Fruit fly (Drosophila melanogaster) whole organism, embryonic: Measurements from ENCODE around the gene pHCl-1.

Source experiments
- Abd-B ChIP-seq: fragments of 200-800 bp; sonication (Bioruptor generic); optimal IDR thresholded peaks from 2 replicates; lab custom pipeline; 2018; ENCODE audit warnings: missing biosample characterization, mild to moderate bottlenecking, missing genetic modification characterization, moderate library complexity
- Asciz ChIP-seq: fragments of 200-800 bp; sonication (Bioruptor generic); optimal IDR thresholded peaks from 2 replicates; lab custom pipeline; 2017; ENCODE audit warnings: missing biosample characterization, mild to moderate bottlenecking, missing genetic modification characterization, missing genetic modification reagents
- B-H2 ChIP-seq: fragments of 200-800 bp; sonication (Bioruptor generic); optimal IDR thresholded peaks from 2 replicates; lab custom pipeline; 2018; ENCODE audit warnings: missing biosample characterization, mild to moderate bottlenecking, missing genetic modification characterization
- BEAF-32 ChIP-seq: fragments of 200-800 bp; sonication (Bioruptor generic); optimal IDR thresholded peaks from 3 replicates; lab custom pipeline; 2017; ENCODE audit warnings: missing biosample characterization, missing genetic modification characterization, mild to moderate bottlenecking, moderate library complexity, missing genetic modification reagents
- CG11398 ChIP-seq: fragments of 200-800 bp; sonication (Bioruptor generic); optimal IDR thresholded peaks from 2 replicates; lab custom pipeline; 2016; ENCODE audit warnings: missing biosample characterization, missing genetic modification characterization
- CG11723 ChIP-seq: fragments of 200-800 bp; sonication (Bioruptor generic); optimal IDR thresholded peaks from 2 replicates; lab custom pipeline; 2017; ENCODE audit warnings: missing biosample characterization, mild to moderate bottlenecking, missing genetic modification characterization
- CG14014 ChIP-seq: fragments of 200-800 bp; sonication (Bioruptor generic); IDR thresholded peaks from 2 replicates; pipeline ENCODE4 v1.3.6; 2022; ENCODE audit warnings: missing biosample characterization, missing genetic modification characterization
- CG14667 ChIP-seq: fragments of 200-800 bp; sonication (Bioruptor generic); IDR thresholded peaks from 2 replicates; pipeline ENCODE4 v1.3.6; 2022; ENCODE audit warnings: missing biosample characterization, missing genetic modification characterization
- CG14860 ChIP-seq: fragments of 200-800 bp; sonication (Bioruptor generic); IDR thresholded peaks from 3 replicates; pipeline ENCODE4 v1.3.6; 2022; ENCODE audit warnings: missing biosample characterization, missing genetic modification characterization; ENCODE audit not compliant: partially characterized antibody
- CG1529 ChIP-seq: fragments of 200-800 bp; sonication (Bioruptor generic); optimal IDR thresholded peaks from 3 replicates; lab custom pipeline; 2018; ENCODE audit warnings: missing biosample characterization, missing genetic modification characterization
- CG16863 ChIP-seq: fragments of 200-800 bp; sonication (Bioruptor generic); optimal IDR thresholded peaks from 3 replicates; lab custom pipeline; 2016; ENCODE audit warnings: missing biosample characterization, missing genetic modification characterization
- CG17912 ChIP-seq: fragments of 200-800 bp; sonication (Bioruptor generic); optimal IDR thresholded peaks from 2 replicates; lab custom pipeline; 2018; ENCODE audit warnings: missing biosample characterization, mild to moderate bottlenecking, missing genetic modification characterization
- CG18599 ChIP-seq: fragments of 200-800 bp; sonication (Bioruptor generic); optimal IDR thresholded peaks from 3 replicates; lab custom pipeline; 2017; ENCODE audit warnings: missing biosample characterization, missing genetic modification characterization, mild to moderate bottlenecking, moderate library complexity, missing genetic modification reagents
- CG3065 ChIP-seq: fragments of 200-800 bp; sonication (Bioruptor generic); optimal IDR thresholded peaks from 2 replicates; lab custom pipeline; 2016; ENCODE audit warnings: missing biosample characterization, missing genetic modification characterization
- CG34224 ChIP-seq: fragments of 200-800 bp; sonication (Bioruptor generic); IDR thresholded peaks from 3 replicates; pipeline ENCODE4 v1.3.6; 2022; ENCODE audit warnings: missing biosample characterization, missing genetic modification characterization; ENCODE audit not compliant: partially characterized antibody
- CG4424 ChIP-seq: fragments of 200-800 bp; sonication (Bioruptor generic); optimal IDR thresholded peaks from 3 replicates; lab custom pipeline; 2016; ENCODE audit warnings: missing biosample characterization, missing genetic modification characterization
- CG6683 ChIP-seq: fragments of 200-800 bp; sonication (Bioruptor generic); optimal IDR thresholded peaks from 2 replicates; lab custom pipeline; 2017; ENCODE audit warnings: missing biosample characterization, mild to moderate bottlenecking, missing genetic modification characterization, missing genetic modification reagents
- CG7987 ChIP-seq: fragments of 200-800 bp; sonication (Bioruptor generic); optimal IDR thresholded peaks from 2 replicates; lab custom pipeline; 2018; ENCODE audit warnings: missing biosample characterization, mild to moderate bottlenecking, missing genetic modification characterization, moderate library complexity
- CG8388 ChIP-seq: fragments of 200-800 bp; sonication (Bioruptor generic); optimal IDR thresholded peaks from 2 replicates; lab custom pipeline; 2019; ENCODE audit warnings: missing biosample characterization, mild to moderate bottlenecking, missing genetic modification characterization, moderate library complexity
- CoRest ChIP-seq: fragments of 200-800 bp; sonication (Bioruptor generic); optimal IDR thresholded peaks from 3 replicates; lab custom pipeline; 2018; ENCODE audit warnings: missing biosample characterization, mild to moderate bottlenecking, missing genetic modification characterization, moderate library complexity
- Dll ChIP-seq: fragments of 200-800 bp; sonication (Bioruptor generic); IDR thresholded peaks from 4 replicates; pipeline ENCODE4 v1.3.6; 2022; ENCODE audit warnings: missing biosample characterization, missing genetic modification characterization; ENCODE audit not compliant: partially characterized antibody
- Doc2 ChIP-seq: fragments of 200-800 bp; sonication (Bioruptor generic); IDR thresholded peaks from 2 replicates; pipeline ENCODE4 v1.3.6; 2022; ENCODE audit warnings: missing biosample characterization, missing genetic modification characterization
- Doc3 ChIP-seq: fragments of 200-800 bp; sonication (Bioruptor generic); IDR thresholded peaks from 3 replicates; pipeline ENCODE4 v1.3.6; 2022; ENCODE audit warnings: missing biosample characterization, missing genetic modification characterization; ENCODE audit not compliant: partially characterized antibody
- Ets97D ChIP-seq: fragments of 200-800 bp; sonication (Bioruptor generic); optimal IDR thresholded peaks from 3 replicates; lab custom pipeline; 2016; ENCODE audit warnings: missing biosample characterization, missing genetic modification characterization
- H2.0 ChIP-seq: fragments of 200-800 bp; sonication (Bioruptor generic); IDR thresholded peaks from 2 replicates; pipeline ENCODE4 v1.3.6; 2022; ENCODE audit warnings: missing biosample characterization, missing genetic modification characterization
- Meics ChIP-seq: fragments of 200-800 bp; sonication (Bioruptor generic); optimal IDR thresholded peaks from 2 replicates; lab custom pipeline; 2017; ENCODE audit warnings: missing biosample characterization, mild to moderate bottlenecking, missing genetic modification characterization
- Opbp ChIP-seq: fragments of 200-800 bp; sonication (Bioruptor generic); IDR thresholded peaks from 3 replicates; pipeline ENCODE4 v1.3.6; 2022; ENCODE audit warnings: missing biosample characterization, missing genetic modification characterization; ENCODE audit not compliant: partially characterized antibody
- Side ChIP-seq: fragments of 200-800 bp; sonication (Bioruptor generic); optimal IDR thresholded peaks from 2 replicates; lab custom pipeline; 2016; ENCODE audit warnings: missing biosample characterization, missing genetic modification characterization
- abd-A ChIP-seq: fragments of 200-800 bp; sonication (Bioruptor generic); optimal IDR thresholded peaks from 3 replicates; lab custom pipeline; 2019; ENCODE audit warnings: missing biosample characterization, mild to moderate bottlenecking, missing genetic modification characterization, moderate library complexity
- al ChIP-seq: fragments of 200-800 bp; sonication (Bioruptor generic); IDR thresholded peaks from 2 replicates; pipeline ENCODE4 v1.3.6; 2022; ENCODE audit warnings: missing biosample characterization, missing genetic modification characterization
- bbx ChIP-seq: fragments of 200-800 bp; sonication (Bioruptor generic); IDR thresholded peaks from 2 replicates; pipeline ENCODE4 v1.3.6; 2022; ENCODE audit warnings: missing biosample characterization, missing genetic modification characterization; ENCODE audit not compliant: partially characterized antibody
- crc ChIP-seq: fragments of 200-800 bp; sonication (Bioruptor generic); optimal IDR thresholded peaks from 2 replicates; lab custom pipeline; 2016; ENCODE audit warnings: missing biosample characterization, missing genetic modification characterization
- da ChIP-seq: fragments of 200-800 bp; sonication (Bioruptor generic); optimal IDR thresholded peaks from 2 replicates; lab custom pipeline; 2016; ENCODE audit warnings: missing biosample characterization, missing genetic modification characterization
- dysf ChIP-seq: fragments of 200-800 bp; sonication (Bioruptor generic); IDR thresholded peaks from 3 replicates; pipeline ENCODE4 v1.3.6; 2022; ENCODE audit warnings: missing biosample characterization, missing genetic modification characterization
- fd3F ChIP-seq: fragments of 200-800 bp; sonication (Bioruptor generic); optimal IDR thresholded peaks from 2 replicates; lab custom pipeline; 2018; ENCODE audit warnings: missing biosample characterization, mild to moderate bottlenecking, missing genetic modification characterization, moderate library complexity
- ham ChIP-seq: fragments of 200-800 bp; sonication (Bioruptor generic); IDR thresholded peaks from 2 replicates; pipeline ENCODE4 v1.3.6; 2022; ENCODE audit warnings: missing biosample characterization, missing genetic modification characterization
- kni ChIP-seq: fragments of 200-800 bp; sonication (Bioruptor generic); optimal IDR thresholded peaks from 3 replicates; lab custom pipeline; 2017; ENCODE audit warnings: mild to moderate bottlenecking, missing biosample characterization, missing genetic modification reagents, missing genetic modification characterization
- lab ChIP-seq: fragments of 200-800 bp; sonication (Bioruptor generic); optimal IDR thresholded peaks from 3 replicates; lab custom pipeline; 2017; ENCODE audit warnings: missing biosample characterization, missing genetic modification characterization, mild to moderate bottlenecking, moderate library complexity, missing genetic modification reagents
- pb ChIP-seq: fragments of 200-800 bp; sonication (Bioruptor generic); optimal IDR thresholded peaks from 3 replicates; lab custom pipeline; 2016; ENCODE audit warnings: missing biosample characterization, missing genetic modification characterization
- phol ChIP-seq: fragments of 200-800 bp; sonication (Bioruptor generic); optimal IDR thresholded peaks from 3 replicates; lab custom pipeline; 2018; ENCODE audit warnings: missing biosample characterization, mild to moderate bottlenecking, missing genetic modification characterization, moderate library complexity
- pita ChIP-seq: fragments of 200-800 bp; sonication (Bioruptor generic); optimal IDR thresholded peaks from 2 replicates; lab custom pipeline; 2017; ENCODE audit warnings: missing biosample characterization, mild to moderate bottlenecking, missing genetic modification characterization
- pros ChIP-seq: fragments of 200-800 bp; sonication (Bioruptor generic); optimal IDR thresholded peaks from 3 replicates; lab custom pipeline; 2019; ENCODE audit warnings: missing biosample characterization, mild to moderate bottlenecking, missing genetic modification characterization, moderate library complexity
- pum ChIP-seq: fragments of 200-800 bp; sonication (Bioruptor generic); optimal IDR thresholded peaks from 2 replicates; lab custom pipeline; 2016; ENCODE audit warnings: missing biosample characterization, missing genetic modification characterization
- rib ChIP-seq: fragments of 200-800 bp; sonication (Bioruptor generic); IDR thresholded peaks from 2 replicates; pipeline ENCODE4 v1.3.6; 2022; ENCODE audit warnings: missing biosample characterization, missing genetic modification characterization
- shn ChIP-seq: fragments of 200-800 bp; sonication (Bioruptor generic); optimal IDR thresholded peaks from 3 replicates; lab custom pipeline; 2016; ENCODE audit warnings: missing biosample characterization, missing genetic modification characterization
- sqz ChIP-seq: fragments of 200-800 bp; sonication (Bioruptor generic); optimal IDR thresholded peaks from 3 replicates; lab custom pipeline; 2018; ENCODE audit warnings: missing biosample characterization, mild to moderate bottlenecking, missing genetic modification characterization
- stc ChIP-seq: fragments of 200-800 bp; sonication (Bioruptor generic); IDR thresholded peaks from 2 replicates; pipeline ENCODE4 v1.3.6; 2022; ENCODE audit warnings: missing biosample characterization, missing genetic modification characterization
- ttk ChIP-seq: fragments of 200-800 bp; sonication (Bioruptor generic); IDR thresholded peaks from 2 replicates; pipeline ENCODE4 v2.1.2; 2022; ENCODE audit warnings: missing biosample characterization, missing genetic modification characterization
- zf30C ChIP-seq: fragments of 200-800 bp; sonication (Bioruptor generic); optimal IDR thresholded peaks from 3 replicates; lab custom pipeline; 2018; ENCODE audit warnings: missing biosample characterization, mild to moderate bottlenecking, missing genetic modification characterization

pHCl-1 gene

dm6 chr3L:15826347-15826984 lies 72.4 kb downstream of the pHCl-1 start, which contains the start of the genes DCP2 and dbo (continued):
- peak; percentile 70 for TF ChIP-seq CG8388
- TF ChIP-seq fd3F (GFP tag; lab: Kevin White, UChicago), result peak; percentile 74
- no peak for TF ChIP-seq pb (GFP tag; lab: Kevin White, UChicago)
- no peak for TF ChIP-seq CG17912 (GFP tag; lab: Kevin White, UChicago)
- no peak for TF ChIP-seq pita (GFP tag; lab: Kevin White, UChicago)
- TF ChIP-seq pros (GFP tag; lab: Kevin White, UChicago), result no peak
- no peak for TF ChIP-seq CG7987
- peak; percentile 51 for TF ChIP-seq H2.0 (GFP tag; lab: Robert Waterston, UW)
- no peak for TF ChIP-seq da (GFP tag; lab: Kevin White, UChicago)
- TF ChIP-seq sqz (GFP tag; lab: Kevin White, UChicago), result no peak
- TF ChIP-seq pum (GFP tag; lab: Kevin White, UChicago), result peak; percentile 23
- TF ChIP-seq phol (tag; lab: Kevin White, UChicago), result peak; percentile 49
- TF ChIP-seq dysf (GFP tag; lab: Robert Waterston, UW), result peak; percentile 75; the same call in 2 of the 3 replicates
- TF ChIP-seq bbx (GFP tag; lab: Robert Waterston, UW), result peak; percentile 88
- peak; percentile 90 for TF ChIP-seq Opbp
- peak; percentile 24 for TF ChIP-seq CG16863 (GFP tag; lab: Kevin White, UChicago)
- peak; percentile 61 for TF ChIP-seq lab (GFP tag; lab: Kevin White, UChicago)
- TF ChIP-seq kni (GFP tag; lab: Kevin White, UChicago), result no peak
- no peak for TF ChIP-seq crc
- no peak for TF ChIP-seq CG3065 (GFP tag; lab: Kevin White, UChicago)
- TF ChIP-seq zf30C (GFP tag; lab: Kevin White, UChicago), result no peak
- TF ChIP-seq al (GFP tag; lab: Robert Waterston, UW), result peak; percentile 71
- peak; percentile 83 for TF ChIP-seq CoRest (tag; lab: Kevin White, UChicago)
- peak; percentile 34 for TF ChIP-seq CG11723
- TF ChIP-seq Dll (GFP tag; lab: Robert Waterston, UW), result peak; percentile 87
- TF ChIP-seq rib, result no peak
- peak; percentile 30 for TF ChIP-seq Abd-B (GFP tag; lab: Kevin White, UChicago)
- peak; percentile 48 for TF ChIP-seq shn (GFP tag; lab: Kevin White, UChicago)
- TF ChIP-seq Asciz, result no peak
- TF ChIP-seq CG34224 (GFP tag; lab: Robert Waterston, UW), result peak; percentile 82
- peak; percentile 9 for TF ChIP-seq CG1529
- TF ChIP-seq CG11398, result no peak
- no peak for TF ChIP-seq abd-A (tag; lab: Kevin White, UChicago)
- peak; percentile 81 for TF ChIP-seq B-H2 (GFP tag; lab: Kevin White, UChicago)
- TF ChIP-seq CG6683 (GFP tag; lab: Kevin White, UChicago), result no peak
- TF ChIP-seq CG18599 (GFP tag; lab: Kevin White, UChicago), result peak; percentile 64
- peak; percentile 87 for TF ChIP-seq BEAF-32
- no peak for TF ChIP-seq ham (GFP tag; lab: Robert Waterston, UW)
- 0 out of 2 replicates have a peak, but pooled peaks have one; percentile 34 for TF ChIP-seq ttk (GFP tag; lab: Robert Waterston, UW)
- TF ChIP-seq CG14667 (GFP tag; lab: Robert Waterston, UW), result peak; percentile 54
- peak; percentile 80 for TF ChIP-seq CG14860 (GFP tag; lab: Robert Waterston, UW)
- no peak for TF ChIP-seq Side (GFP tag; lab: Kevin White, UChicago)
- TF ChIP-seq Ets97D (GFP tag; lab: Kevin White, UChicago), result no peak
- peak; percentile 73 for TF ChIP-seq Meics
- peak; percentile 82 for TF ChIP-seq Doc3 (GFP tag; lab: Robert Waterston, UW)
- TF ChIP-seq CG14014 (GFP tag; lab: Robert Waterston, UW), result peak; percentile 70
- peak; percentile 44; the same call in 1 of the 2 replicates for TF ChIP-seq stc
- peak; percentile 63 for TF ChIP-seq CG4424 (GFP tag; lab: Kevin White, UChicago)
- no peak for TF ChIP-seq Doc2 (GFP tag; lab: Robert Waterston, UW)
